Worm (Caenorhabditis elegans): ENCODE results near the gene ceh-60.

- TF ChIP-seq ztf-29 (GFP tag; IDR thresholded peaks at IDR 0.05) = no peak
- no peak for TF ChIP-seq ref-1 (GFP tag; conservative IDR thresholded peaks at IDR 0.05)
- TF ChIP-seq ztf-23 (GFP tag; IDR thresholded peaks at IDR 0.05) = no peak
- TF ChIP-seq flt-1 (GFP tag; IDR thresholded peaks at IDR 0.05) = no peak
- no peak for TF ChIP-seq klf-2 (GFP tag; conservative IDR thresholded peaks at IDR 0.05)
- no peak for TF ChIP-seq cog-1 (tag; optimal IDR thresholded peaks at IDR 0.05)
- TF ChIP-seq T22C8.4 (GFP tag; IDR thresholded peaks at IDR 0.05) = no peak
- TF ChIP-seq tab-1 (GFP tag; IDR thresholded peaks at IDR 0.05) = no peak
- no peak for TF ChIP-seq med-1 (GFP tag; optimal IDR thresholded peaks at IDR 0.05; ENCODE audit: insufficient read depth)
Measured at ce11 chrX:6514466-6514865, 15.5 kb downstream of the ceh-60 start.

Data from whole organism, midembryonic.